Fruit fly (Drosophila melanogaster): Measurements from ENCODE around the gene CG32641.

The CG32641 gene

DNA sequence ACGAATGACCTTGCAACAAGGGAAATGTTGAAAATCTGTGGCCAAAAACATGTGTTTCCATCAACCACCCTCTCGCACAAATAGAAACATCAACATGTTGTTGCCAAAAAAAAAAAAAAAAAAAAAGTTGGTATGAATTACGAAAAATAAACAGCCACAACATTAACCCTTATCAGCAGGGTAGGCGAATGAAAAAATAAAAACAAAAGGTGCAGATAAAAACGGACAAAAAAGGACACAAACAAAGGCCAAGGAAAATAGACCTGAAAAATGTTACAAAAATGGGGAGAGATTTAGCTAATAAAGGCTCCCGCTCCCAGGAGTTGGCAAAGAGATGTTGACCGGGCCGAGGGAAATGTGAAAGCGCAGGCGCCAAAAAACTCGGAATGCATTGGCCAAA, 25.1 kb downstream of the CG32641 start:
- no peak for TF ChIP-seq Ssrp (tag; optimal IDR thresholded peaks at IDR 0.05)
- TF ChIP-seq CG15601 (tag; optimal IDR thresholded peaks at IDR 0.05): no peak
- TF ChIP-seq nom (GFP tag; optimal IDR thresholded peaks at IDR 0.05): peak; percentile 76
- TF ChIP-seq CG11093 (GFP tag; IDR thresholded peaks at IDR 0.05): no peak
- TF ChIP-seq ewg (GFP tag; optimal IDR thresholded peaks at IDR 0.05): peak; percentile 15
- TF ChIP-seq CG7839 (tag; optimal IDR thresholded peaks at IDR 0.05): no peak
- peak; percentile 26 for TF ChIP-seq scrt (GFP tag; optimal IDR thresholded peaks at IDR 0.05)
- TF ChIP-seq lab (GFP tag; optimal IDR thresholded peaks at IDR 0.05): no peak
- TF ChIP-seq CG12155 (GFP tag; optimal IDR thresholded peaks at IDR 0.05): no peak
- peak; percentile 47 for TF ChIP-seq sqz (GFP tag; optimal IDR thresholded peaks at IDR 0.05)

- TF ChIP-seq Sox102F (GFP tag; optimal IDR thresholded peaks at IDR 0.05) (no peak), Mrtf (GFP tag; IDR thresholded peaks at IDR 0.05) (no peak), bigmax (GFP tag; optimal IDR thresholded peaks at IDR 0.05) (peak; percentile 28), knrl (GFP tag; IDR thresholded peaks at IDR 0.05; ENCODE audit: partially characterized antibody) (no peak), Trl (optimal IDR thresholded peaks at IDR 0.05) (no peak), Trl (GFP tag; optimal IDR thresholded peaks at IDR 0.05) (no peak), disco-r (GFP tag; optimal IDR thresholded peaks at IDR 0.05) (no peak), tap (tag; optimal IDR thresholded peaks at IDR 0.05) (no peak), CG9932 (GFP tag; IDR thresholded peaks at IDR 0.05) (no peak), ab (GFP tag; optimal IDR thresholded peaks at IDR 0.05) (no peak), CG12236 (GFP tag; optimal IDR thresholded peaks at IDR 0.05) (no peak), chinmo (GFP tag; IDR thresholded peaks at IDR 0.05; ENCODE audit: partially characterized antibody) (0 out of 4 replicates have a peak, but pooled peaks have one; percentile 29), YL-1 (GFP tag; optimal IDR thresholded peaks at IDR 0.05) (no peak), E2f1 (GFP tag; IDR thresholded peaks at IDR 0.05) (no peak), Oli (tag; optimal IDR thresholded peaks at IDR 0.05) (no peak), Poxn (GFP tag; IDR thresholded peaks at IDR 0.05) (no peak), CG4730 (GFP tag; IDR thresholded peaks at IDR 0.05) (no peak), sens (GFP tag) (peak; percentile 9), run (tag; optimal IDR thresholded peaks at IDR 0.05) (no peak), CG8478 (optimal IDR thresholded peaks at IDR 0.05) (no peak), dm (GFP tag; optimal IDR thresholded peaks at IDR 0.05) (peak; percentile 27), CG17829 (tag; optimal IDR thresholded peaks at IDR 0.05) (no peak), sr (GFP tag; IDR thresholded peaks at IDR 0.05) (peak; percentile 57; the same call in 2 of the 3 replicates), D19A (tag; optimal IDR thresholded peaks at IDR 0.05) (no peak), twi (tag; optimal IDR thresholded peaks at IDR 0.05) (peak; percentile 51), Atf-2 (GFP tag; optimal IDR thresholded peaks at IDR 0.05) (no peak), CG7963 (GFP tag; IDR thresholded peaks at IDR 0.05; ENCODE audit: partially characterized antibody) (no peak), CG8944 (GFP tag; optimal IDR thresholded peaks at IDR 0.05) (no peak), ssp (GFP tag; IDR thresholded peaks at IDR 0.05) (no peak), onecut (GFP tag; IDR thresholded peaks at IDR 0.05) (no peak), CG17361 (GFP tag; IDR thresholded peaks at IDR 0.05) (no peak), crol (GFP tag; IDR thresholded peaks at IDR 0.05) (peak; percentile 41), aop (GFP tag; IDR thresholded peaks at IDR 0.05) (no peak), al (GFP tag; IDR thresholded peaks at IDR 0.05) (no peak), az2 (GFP tag; optimal IDR thresholded peaks at IDR 0.05) (no peak), CG1832 (GFP tag; optimal IDR thresholded peaks at IDR 0.05) (peak; percentile 29), ham (GFP tag; IDR thresholded peaks at IDR 0.05) (no peak), jing (GFP tag; optimal IDR thresholded peaks at IDR 0.05) (no peak), CG34422 (GFP tag; IDR thresholded peaks at IDR 0.05) (peak; percentile 26; the same call in 1 of the 3 replicates), bbx (GFP tag; IDR thresholded peaks at IDR 0.05; ENCODE audit: partially characterized antibody) (peak; percentile 11; the same call in 1 of the 2 replicates), chn (GFP tag; optimal IDR thresholded peaks at IDR 0.05) (no peak), HLH4C (GFP tag; IDR thresholded peaks at IDR 0.05; ENCODE audit: partially characterized antibody) (0 out of 3 replicates have a peak, but pooled peaks have one; percentile 7)
Measured at dm6 chrX:13210429-13210828, 26.2 kb downstream of the CG32641 start.

Measured in whole organism, embryonic.